Worm (Caenorhabditis elegans) whole organism, late embryonic: Measurements from ENCODE around the gene M03A1.8.

Source experiments
- Y22D7AL.16 ChIP-seq: sonication (generic microtip); optimal IDR thresholded peaks from 2 replicates; lab custom pipeline; 2016; ENCODE audit warnings: missing genetic modification characterization, missing compliant biosample characterization
- ceh-31 ChIP-seq: sonication (generic microtip); optimal IDR thresholded peaks from 2 replicates; lab custom pipeline; 2016; ENCODE audit warnings: missing genetic modification characterization, missing compliant biosample characterization
- ceh-45 ChIP-seq: fragments of 200-800 bp; sonication (Bioruptor generic); IDR thresholded peaks from 2 replicates; pipeline ENCODE4 v1.3.6; 2022; ENCODE audit warnings: missing genetic modification reagents, missing genetic modification characterization, missing compliant biosample characterization
- ceh-9 ChIP-seq: sonication (generic microtip); optimal IDR thresholded peaks from 2 replicates; lab custom pipeline; 2016; ENCODE audit warnings: mild to moderate bottlenecking, missing genetic modification characterization, inconsistent platforms, missing compliant biosample characterization
- eyg-1 ChIP-seq: sonication (generic microtip); optimal IDR thresholded peaks from 2 replicates; lab custom pipeline; 2016; ENCODE audit warnings: missing genotype, missing genetic modification characterization, missing compliant biosample characterization
- fkh-10 ChIP-seq: fragments of 150-350 bp; optimal IDR thresholded peaks from 2 replicates; lab custom pipeline; 2014; ENCODE audit warnings: missing biosample characterization, missing genetic modification reagents, missing genetic modification characterization
- lim-6 ChIP-seq: sonication (generic microtip); optimal IDR thresholded peaks from 2 replicates; lab custom pipeline; 2016; ENCODE audit warnings: missing genetic modification characterization, missing compliant biosample characterization
- madf-2 ChIP-seq: sonication (generic microtip); optimal IDR thresholded peaks from 2 replicates; lab custom pipeline; 2017; ENCODE audit warnings: missing genetic modification characterization, missing compliant biosample characterization
- pqm-1 ChIP-seq: sonication (generic microtip); optimal IDR thresholded peaks from 2 replicates; lab custom pipeline; 2016; ENCODE audit warnings: missing genetic modification characterization, missing compliant biosample characterization
- rnt-1 ChIP-seq: sonication (generic microtip); optimal IDR thresholded peaks from 2 replicates; lab custom pipeline; 2016; ENCODE audit warnings: missing genetic modification characterization, missing compliant biosample characterization
- unc-3 ChIP-seq, 2 experiments: fragments of 200-800 bp in 1 of 2; sonication (Bioruptor generic) in 1 of 2; sonication (generic microtip) in 1 of 2; conservative IDR thresholded peaks in 1 of 2; optimal IDR thresholded peaks in 1 of 2; 2 replicates each; pipeline versions ENCODE4 v1.3.6 to Lab custom; 2016 to 2022; ENCODE audit warnings: missing compliant biosample characterization in 2 of 2, missing genetic modification characterization in 2 of 2, missing genetic modification reagents in 1 of 2

DNA sequence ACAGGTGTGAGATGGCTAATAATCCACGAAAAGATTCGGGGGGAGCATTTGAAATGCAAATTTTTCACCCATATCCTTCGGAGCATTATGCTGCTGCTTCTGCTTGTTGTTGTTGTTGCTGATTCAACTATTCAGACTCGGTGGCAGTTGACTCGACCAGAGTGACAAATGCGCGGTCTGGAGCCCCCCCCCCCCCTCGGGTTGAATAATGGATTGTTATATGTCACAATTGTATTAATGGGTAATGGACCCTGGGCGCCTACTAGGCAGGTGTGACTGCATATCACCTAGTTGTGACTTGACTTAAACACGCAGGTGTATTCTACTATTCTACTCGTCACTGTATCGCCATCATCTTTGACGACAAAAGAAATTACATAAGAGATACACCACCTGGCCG is 15.4 kb downstream of the M03A1.8 start:
- TF ChIP-seq ceh-9 (no peak), ceh-31 (tag; lab: Kevin White, UChicago) (no peak), Y22D7AL.16 (tag; lab: Kevin White, UChicago) (no peak), lim-6 (tag; lab: Kevin White, UChicago) (no peak), rnt-1 (tag; lab: Kevin White, UChicago) (no peak), eyg-1 (no peak), madf-2 (no peak), unc-3 (GFP tag; conservative IDR thresholded peaks at IDR 0.05; lab: Robert Waterston, UW) (no peak), unc-3 (tag; optimal IDR thresholded peaks at IDR 0.05; lab: Kevin White, UChicago) (no peak), ceh-45 (GFP tag; lab: Robert Waterston, UW) (no peak), pqm-1 (tag; lab: Kevin White, UChicago) (no peak), fkh-10 (GFP tag; lab: Kevin White, UChicago) (no peak)
